Worm (Caenorhabditis elegans) whole organism, late embryonic: ENCODE measurements around the gene C27F2.9.

Source experiments
- C08G9.2 ChIP-seq: sonication (generic microtip); optimal IDR thresholded peaks from 2 replicates; lab custom pipeline; 2016; ENCODE audit warnings: mild to moderate bottlenecking, missing genetic modification characterization, moderate library complexity, missing compliant biosample characterization
- K09A11.1 ChIP-seq: sonication (generic microtip); optimal IDR thresholded peaks from 2 replicates; lab custom pipeline; 2017; ENCODE audit warnings: antibody characterized with exemption, mild to moderate bottlenecking, missing genetic modification characterization, missing compliant biosample characterization; ENCODE audit not compliant: insufficient read depth
- T23F11.4 ChIP-seq: fragments of 200-800 bp; sonication (Bioruptor generic); optimal IDR thresholded peaks from 2 replicates; lab custom pipeline; 2018; ENCODE audit warnings: mild to moderate bottlenecking, missing genetic modification characterization, missing compliant biosample characterization
- ama-1 ChIP-seq: fragments of 150-350 bp; optimal IDR thresholded peaks from 2 replicates; lab custom pipeline; 2014
- ceh-19 ChIP-seq: fragments of 200-800 bp; sonication (Bioruptor generic); optimal IDR thresholded peaks from 2 replicates; lab custom pipeline; 2018; ENCODE audit warnings: mild to moderate bottlenecking, missing genetic modification characterization, missing compliant biosample characterization
- ceh-2 ChIP-seq: sonication (generic microtip); optimal IDR thresholded peaks from 2 replicates; lab custom pipeline; 2016; ENCODE audit warnings: missing genotype, missing genetic modification characterization, missing compliant biosample characterization
- ceh-22 ChIP-seq: sonication (generic microtip); optimal IDR thresholded peaks from 2 replicates; lab custom pipeline; 2017; ENCODE audit warnings: missing biosample characterization, missing genetic modification characterization
- ceh-24 ChIP-seq: sonication (generic microtip); optimal IDR thresholded peaks from 2 replicates; lab custom pipeline; 2016; ENCODE audit warnings: mild to moderate bottlenecking, missing genetic modification characterization, missing compliant biosample characterization
- ceh-30 ChIP-seq: fragments of 150-350 bp; optimal IDR thresholded peaks from 2 replicates; lab custom pipeline; 2014; ENCODE audit warnings: missing biosample characterization, missing genetic modification characterization
- ceh-31 ChIP-seq: sonication (generic microtip); optimal IDR thresholded peaks from 2 replicates; lab custom pipeline; 2016; ENCODE audit warnings: missing genetic modification characterization, missing compliant biosample characterization
- ceh-48 ChIP-seq: sonication (generic microtip); optimal IDR thresholded peaks from 2 replicates; lab custom pipeline; 2016; ENCODE audit warnings: missing genetic modification characterization, inconsistent platforms, missing compliant biosample characterization
- ceh-6 ChIP-seq: fragments of 200-800 bp; sonication (Bioruptor generic); optimal IDR thresholded peaks from 2 replicates; lab custom pipeline; 2018; ENCODE audit warnings: mild to moderate bottlenecking, missing genetic modification characterization, missing compliant biosample characterization
- ceh-9 ChIP-seq: sonication (generic microtip); optimal IDR thresholded peaks from 2 replicates; lab custom pipeline; 2016; ENCODE audit warnings: mild to moderate bottlenecking, missing genetic modification characterization, inconsistent platforms, missing compliant biosample characterization
- che-1 ChIP-seq: sonication (generic microtip); optimal IDR thresholded peaks from 2 replicates; lab custom pipeline; 2016; ENCODE audit warnings: mild to moderate bottlenecking, missing genetic modification characterization, missing compliant biosample characterization
- elt-4 ChIP-seq: sonication (generic microtip); optimal IDR thresholded peaks from 2 replicates; lab custom pipeline; 2016; ENCODE audit warnings: missing genetic modification characterization, missing compliant biosample characterization
- fkh-10 ChIP-seq: fragments of 150-350 bp; optimal IDR thresholded peaks from 2 replicates; lab custom pipeline; 2014; ENCODE audit warnings: missing biosample characterization, missing genetic modification reagents, missing genetic modification characterization
- fkh-6 ChIP-seq: sonication (generic microtip); optimal IDR thresholded peaks from 2 replicates; lab custom pipeline; 2016; ENCODE audit warnings: missing genetic modification characterization, missing compliant biosample characterization
- gmeb-2 ChIP-seq: sonication (generic microtip); optimal IDR thresholded peaks from 2 replicates; lab custom pipeline; 2016; ENCODE audit warnings: missing genetic modification characterization, inconsistent platforms, missing compliant biosample characterization
- hlh-15 ChIP-seq: sonication (generic microtip); optimal IDR thresholded peaks from 2 replicates; lab custom pipeline; 2016; ENCODE audit warnings: missing genetic modification characterization, missing compliant biosample characterization
- lin-11 ChIP-seq: fragments of 200-800 bp; sonication (Bioruptor generic); optimal IDR thresholded peaks from 2 replicates; lab custom pipeline; 2018; ENCODE audit warnings: mild to moderate bottlenecking, missing genetic modification characterization, missing compliant biosample characterization
- madf-2 ChIP-seq: sonication (generic microtip); optimal IDR thresholded peaks from 2 replicates; lab custom pipeline; 2017; ENCODE audit warnings: missing genetic modification characterization, missing compliant biosample characterization
- mec-3 ChIP-seq: sonication (generic microtip); optimal IDR thresholded peaks from 2 replicates; lab custom pipeline; 2016; ENCODE audit warnings: borderline replicate concordance, missing genetic modification characterization, missing compliant biosample characterization
- nhr-232 ChIP-seq: sonication (generic microtip); optimal IDR thresholded peaks from 2 replicates; lab custom pipeline; 2016; ENCODE audit warnings: missing genetic modification characterization, missing compliant biosample characterization
- odd-2 ChIP-seq: sonication (generic microtip); optimal IDR thresholded peaks from 2 replicates; lab custom pipeline; 2017; ENCODE audit warnings: antibody characterized with exemption, mild to moderate bottlenecking, missing genetic modification characterization, missing compliant biosample characterization
- pag-3 ChIP-seq: sonication (generic microtip); optimal IDR thresholded peaks from 2 replicates; lab custom pipeline; 2016; ENCODE audit warnings: missing compliant biosample characterization, missing genetic modification characterization, borderline replicate concordance
- pat-9 ChIP-seq: fragments of 200-800 bp; sonication (Bioruptor generic); optimal IDR thresholded peaks from 2 replicates; lab custom pipeline; 2018; ENCODE audit warnings: mild to moderate bottlenecking, missing genetic modification characterization, moderate library complexity, missing compliant biosample characterization
- pax-1 ChIP-seq: fragments of 150-350 bp; optimal IDR thresholded peaks from 2 replicates; lab custom pipeline; 2014; ENCODE audit warnings: missing biosample characterization, missing genetic modification characterization
- pha-4 ChIP-seq: fragments of 150-350 bp; optimal IDR thresholded peaks from 2 replicates; lab custom pipeline; 2018; ENCODE audit warnings: missing biosample characterization, missing genetic modification reagents, missing genetic modification characterization
- pros-1 ChIP-seq: fragments of 150-350 bp; optimal IDR thresholded peaks from 2 replicates; lab custom pipeline; 2014; ENCODE audit warnings: missing biosample characterization, missing genetic modification reagents, missing genetic modification characterization
- ref-2 ChIP-seq: sonication (generic microtip); optimal IDR thresholded peaks from 2 replicates; lab custom pipeline; 2016; ENCODE audit warnings: missing genetic modification characterization, missing compliant biosample characterization
- rnt-1 ChIP-seq: sonication (generic microtip); optimal IDR thresholded peaks from 2 replicates; lab custom pipeline; 2016; ENCODE audit warnings: missing genetic modification characterization, missing compliant biosample characterization
- sdc-2 ChIP-seq: sonication (generic microtip); optimal IDR thresholded peaks from 2 replicates; lab custom pipeline; 2016; ENCODE audit warnings: missing genotype, missing genetic modification characterization, missing compliant biosample characterization
- sox-4 ChIP-seq: sonication (generic microtip); optimal IDR thresholded peaks from 2 replicates; lab custom pipeline; 2017; ENCODE audit warnings: mild to moderate bottlenecking, missing genetic modification characterization, inconsistent platforms, missing compliant biosample characterization
- tbx-2 ChIP-seq: sonication (generic microtip); optimal IDR thresholded peaks from 2 replicates; lab custom pipeline; 2016; ENCODE audit warnings: missing genetic modification characterization, missing compliant biosample characterization
- tbx-7 ChIP-seq: sonication (generic microtip); optimal IDR thresholded peaks from 2 replicates; lab custom pipeline; 2016; ENCODE audit warnings: missing genotype, missing genetic modification characterization, missing compliant biosample characterization
- ttx-3 ChIP-seq: sonication (generic microtip); optimal IDR thresholded peaks from 2 replicates; lab custom pipeline; 2016; ENCODE audit warnings: missing genetic modification reagents, missing genetic modification characterization, missing compliant biosample characterization
- unc-3 ChIP-seq, 2 experiments: fragments of 200-800 bp in 1 of 2; sonication (Bioruptor generic) in 1 of 2; sonication (generic microtip) in 1 of 2; conservative IDR thresholded peaks in 1 of 2; optimal IDR thresholded peaks in 1 of 2; 2 replicates each; pipeline versions ENCODE4 v1.3.6 to Lab custom; 2016 to 2022; ENCODE audit warnings: missing compliant biosample characterization in 2 of 2, missing genetic modification characterization in 2 of 2, missing genetic modification reagents in 1 of 2
- zip-5 ChIP-seq: sonication (generic microtip); optimal IDR thresholded peaks from 2 replicates; lab custom pipeline; 2016; ENCODE audit warnings: missing genetic modification characterization, missing compliant biosample characterization
- ztf-16 ChIP-seq: sonication (generic microtip); optimal IDR thresholded peaks from 2 replicates; lab custom pipeline; 2017; ENCODE audit warnings: missing genetic modification characterization, missing compliant biosample characterization

C27F2.9 gene

DNA sequence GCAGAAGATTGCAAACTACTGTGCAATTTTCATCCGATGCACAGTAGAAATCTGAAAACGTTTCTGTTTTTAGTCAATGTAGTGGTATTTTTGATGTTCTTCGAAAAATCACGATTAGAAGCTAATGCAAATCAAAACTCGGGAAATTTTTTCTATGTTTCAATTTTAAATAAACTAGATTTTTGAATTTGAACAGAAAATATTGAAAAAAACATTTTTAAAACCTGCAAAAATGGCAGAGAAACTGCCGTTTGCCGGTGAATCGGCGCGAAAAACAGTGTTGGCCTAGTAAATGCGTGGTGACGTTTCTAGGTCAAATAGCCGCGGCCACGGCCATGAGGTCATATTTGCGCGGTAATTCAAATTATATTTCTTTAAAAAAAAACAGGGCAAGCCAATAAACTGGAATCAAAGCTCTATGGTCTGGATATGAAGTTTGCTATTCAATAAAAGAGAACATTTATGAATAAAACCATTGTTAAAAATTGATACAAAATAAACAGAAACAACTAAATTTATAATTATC, 32.6 kb downstream of the C27F2.9 start, which contains the start of gene set-2 (continued):
- TF ChIP-seq ceh-48 (tag; lab: Kevin White, UChicago) = no peak
- TF ChIP-seq gmeb-2 (tag; lab: Kevin White, UChicago) = no peak
- TF ChIP-seq K09A11.1 (tag; lab: Kevin White, UChicago) = no peak
- TF ChIP-seq rnt-1 (tag; lab: Kevin White, UChicago) = peak; percentile 55
- TF ChIP-seq sdc-2 (tag; lab: Kevin White, UChicago) = peak; percentile 51
- no peak for TF ChIP-seq pag-3 (tag; lab: Kevin White, UChicago)
- TF ChIP-seq elt-4 (tag; lab: Kevin White, UChicago) = no peak
- TF ChIP-seq fkh-10 (GFP tag; lab: Kevin White, UChicago) = no peak
- no peak for TF ChIP-seq che-1
- TF ChIP-seq hlh-15 (tag; lab: Kevin White, UChicago) = no peak
- peak; percentile 93 for TF ChIP-seq tbx-2 (tag; lab: Kevin White, UChicago)
- peak; percentile 93 for TF ChIP-seq ceh-31 (tag; lab: Kevin White, UChicago)
- TF ChIP-seq odd-2 (tag; lab: Kevin White, UChicago) = no peak
- TF ChIP-seq sox-4 (tag; lab: Kevin White, UChicago) = no peak
- no peak for TF ChIP-seq pat-9 (tag; lab: Kevin White, UChicago)
- no peak for TF ChIP-seq lin-11 (tag; lab: Kevin White, UChicago)
- peak; percentile 74 for TF ChIP-seq mec-3 (tag; lab: Kevin White, UChicago)
- TF ChIP-seq pax-1 (tag; lab: Kevin White, UChicago) = no peak
- TF ChIP-seq fkh-6 = peak; percentile 18
- no peak for TF ChIP-seq unc-3 (GFP tag; conservative IDR thresholded peaks at IDR 0.05; lab: Robert Waterston, UW)
- no peak for TF ChIP-seq unc-3 (tag; optimal IDR thresholded peaks at IDR 0.05; lab: Kevin White, UChicago)
- TF ChIP-seq nhr-232 (tag; lab: Kevin White, UChicago) = no peak
- TF ChIP-seq ceh-19 (GFP tag; lab: Kevin White, UChicago) = no peak
- no peak for TF ChIP-seq madf-2
- TF ChIP-seq ceh-30 = no peak
- peak; percentile 87 for TF ChIP-seq tbx-7 (tag; lab: Kevin White, UChicago)
- TF ChIP-seq T23F11.4 (GFP tag; lab: Kevin White, UChicago) = no peak
- no peak for TF ChIP-seq pros-1 (tag; lab: Kevin White, UChicago)
- no peak for TF ChIP-seq ztf-16 (tag; lab: Kevin White, UChicago)
- no peak for TF ChIP-seq ceh-6 (GFP tag; lab: Kevin White, UChicago)
- peak; percentile 71 for TF ChIP-seq ref-2 (tag; lab: Kevin White, UChicago)
- TF ChIP-seq ceh-22 = no peak
- peak; percentile 67 for TF ChIP-seq zip-5 (tag; lab: Kevin White, UChicago)
- no peak for TF ChIP-seq ama-1 (lab: Kevin White, UChicago)

DNA sequence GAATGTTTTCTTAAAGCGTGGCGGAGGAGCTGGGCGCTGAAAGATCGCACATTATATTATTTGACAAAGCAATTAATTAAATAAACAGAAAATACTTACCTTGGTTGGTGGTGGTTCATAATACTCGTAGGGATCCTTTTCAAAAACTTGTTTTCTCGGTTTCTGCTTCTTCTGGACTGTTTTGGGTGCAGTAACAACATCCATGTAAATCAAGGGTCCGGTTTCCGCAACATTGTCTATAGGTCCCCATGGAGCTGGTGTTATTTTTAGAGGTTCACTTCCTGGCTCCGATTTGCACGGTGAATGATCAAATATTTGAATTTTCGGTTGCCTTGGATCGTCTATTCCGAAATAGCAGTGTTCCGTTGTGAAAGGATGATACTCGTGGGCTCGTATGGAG, 38.7 kb downstream of the C27F2.9 start:
- TF ChIP-seq C08G9.2 (tag; lab: Kevin White, UChicago) = no peak
- no peak for TF ChIP-seq ceh-9 (tag; lab: Kevin White, UChicago)
- no peak for TF ChIP-seq K09A11.1 (tag; lab: Kevin White, UChicago)
- TF ChIP-seq ceh-22 = no peak
- no peak for TF ChIP-seq gmeb-2 (tag; lab: Kevin White, UChicago)
- no peak for TF ChIP-seq madf-2
- TF ChIP-seq pha-4 (tag; lab: Kevin White, UChicago) = no peak
- TF ChIP-seq ceh-6 (GFP tag; lab: Kevin White, UChicago) = no peak
- TF ChIP-seq sdc-2 (tag; lab: Kevin White, UChicago) = no peak
- no peak for TF ChIP-seq ceh-31 (tag; lab: Kevin White, UChicago)
- TF ChIP-seq ttx-3 (tag; lab: Kevin White, UChicago) = no peak
- no peak for TF ChIP-seq unc-3 (GFP tag; conservative IDR thresholded peaks at IDR 0.05; lab: Robert Waterston, UW)
- no peak for TF ChIP-seq unc-3 (tag; optimal IDR thresholded peaks at IDR 0.05; lab: Kevin White, UChicago)
- no peak for TF ChIP-seq che-1
- TF ChIP-seq pax-1 (tag; lab: Kevin White, UChicago) = no peak
- no peak for TF ChIP-seq ceh-2 (tag; lab: Kevin White, UChicago)
- TF ChIP-seq ceh-24 (tag; lab: Kevin White, UChicago) = no peak
- no peak for TF ChIP-seq nhr-232 (tag; lab: Kevin White, UChicago)
